Comparison of ENCODE assay signal across 2 worm cellular contexts in the genomic region with DNA sequence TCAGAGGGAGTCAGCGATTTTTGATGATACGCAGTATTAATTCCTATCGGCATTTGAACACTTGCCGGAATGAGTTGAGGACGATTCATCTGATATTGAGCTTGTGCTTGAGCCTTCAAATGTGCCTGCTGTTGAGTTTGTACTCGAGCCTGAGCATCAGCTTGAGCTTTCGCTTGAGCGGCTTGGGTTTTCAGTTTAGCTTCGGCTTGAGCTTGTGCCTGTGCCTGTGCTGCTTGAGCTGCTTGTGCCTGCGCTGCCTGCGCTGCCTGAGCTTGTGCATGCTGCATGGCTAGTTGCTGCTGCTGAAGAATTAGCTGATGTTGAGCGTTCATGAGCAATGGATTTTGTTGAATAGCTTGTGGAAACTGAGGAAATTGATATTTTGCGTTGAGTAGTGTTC.
TF ChIP-seq lines count a peak whose summit lies in the region.

No protein-coding gene starts in this region.

TF ChIP-seq in whole organism, L4 larva, 104 proteins besides CTCF, POLR2A, EP300 and RAD21:
- TF ChIP-seq lim-7 (GFP tag; IDR thresholded peaks at IDR 0.05; lab: Robert Waterston, UW) (0 out of 2 replicates have a peak, but pooled peaks have one; percentile 36), T26A8.4 (GFP tag; IDR thresholded peaks at IDR 0.05; lab: Robert Waterston, UW) (no peak), set-16 (GFP tag; IDR thresholded peaks at IDR 0.05; lab: Robert Waterston, UW) (peak; percentile 59), mdl-1 (tag; optimal IDR thresholded peaks at IDR 0.05; lab: Kevin White, UChicago) (no peak), madf-5 (GFP tag; IDR thresholded peaks at IDR 0.05; lab: Robert Waterston, UW) (0 out of 4 replicates have a peak, but pooled peaks of 1 of the 2 experiments have one; percentile 27)
TF ChIP-seq in whole organism, L4 larva: peak in this region for 3.

TF ChIP-seq in whole organism, young adult, 124 proteins besides CTCF, POLR2A, EP300 and RAD21:
- TF ChIP-seq zfh-2 (GFP tag; conservative IDR thresholded peaks at IDR 0.05; lab: Robert Waterston, UW): peak; percentile 59
- no peak for TF ChIP-seq mel-28 (tag; optimal IDR thresholded peaks at IDR 0.05; lab: Kevin White, UChicago; ENCODE audit: borderline replicate concordance)
